Fruit fly (Drosophila melanogaster): ENCODE measurements around the gene smp-30.

smp-30 gene

dm6 chr3R:14742928-14743327, 8.1 kb downstream of the smp-30 start (continued):
- TF ChIP-seq pum (GFP tag; optimal IDR thresholded peaks at IDR 0.05): no peak
- TF ChIP-seq Neu2 (GFP tag; optimal IDR thresholded peaks at IDR 0.05; ENCODE audit: borderline replicate concordance): no peak
- TF ChIP-seq unc-4 (GFP tag; IDR thresholded peaks at IDR 0.05; ENCODE audit: partially characterized antibody): no peak
- TF ChIP-seq croc (GFP tag; conservative IDR thresholded peaks at IDR 0.05): peak; percentile 63; the same call in 2 of the 3 replicates
- TF ChIP-seq Hmr (GFP tag; optimal IDR thresholded peaks at IDR 0.05): peak; percentile 10
- no peak for TF ChIP-seq CG10321 (GFP tag; IDR thresholded peaks at IDR 0.05)
- TF ChIP-seq slou (GFP tag; optimal IDR thresholded peaks at IDR 0.05): no peak
- TF ChIP-seq gro (GFP tag; optimal IDR thresholded peaks at IDR 0.05): no peak
- TF ChIP-seq knrl (GFP tag; IDR thresholded peaks at IDR 0.05; ENCODE audit: partially characterized antibody): no peak
- TF ChIP-seq CG16779 (GFP tag; IDR thresholded peaks at IDR 0.05): no peak
- peak; percentile 64 for TF ChIP-seq stc (GFP tag; IDR thresholded peaks at IDR 0.05)
- TF ChIP-seq tll (GFP tag; optimal IDR thresholded peaks at IDR 0.05): no peak
- TF ChIP-seq emc (GFP tag; optimal IDR thresholded peaks at IDR 0.05): no peak
- TF ChIP-seq dmrt99B (tag; optimal IDR thresholded peaks at IDR 0.05): peak; percentile 67
- TF ChIP-seq CG4328 (GFP tag; optimal IDR thresholded peaks at IDR 0.05): no peak
- TF ChIP-seq CG17912 (GFP tag; optimal IDR thresholded peaks at IDR 0.05): no peak
- no peak for TF ChIP-seq Nf-YC (tag; optimal IDR thresholded peaks at IDR 0.05)
- TF ChIP-seq CG42726 (GFP tag; IDR thresholded peaks at IDR 0.05; ENCODE audit: partially characterized antibody): no peak
- TF ChIP-seq so (GFP tag; IDR thresholded peaks at IDR 0.05): no peak
- TF ChIP-seq twi (tag; optimal IDR thresholded peaks at IDR 0.05): no peak
- TF ChIP-seq CG17568 (GFP tag; optimal IDR thresholded peaks at IDR 0.05): peak; percentile 34
- TF ChIP-seq CG15073 (GFP tag; optimal IDR thresholded peaks at IDR 0.05): no peak
- no peak for TF ChIP-seq CG7928 (GFP tag; optimal IDR thresholded peaks at IDR 0.05)
- TF ChIP-seq CG13775 (GFP tag; optimal IDR thresholded peaks at IDR 0.05): no peak
- TF ChIP-seq gt (GFP tag; IDR thresholded peaks at IDR 0.05): peak; percentile 7; the same call in 1 of the 2 replicates
- TF ChIP-seq dpn (GFP tag; optimal IDR thresholded peaks at IDR 0.05): peak; percentile 38 to 46
- TF ChIP-seq ash1 (GFP tag; optimal IDR thresholded peaks at IDR 0.05): no peak
- no peak for TF ChIP-seq btn (GFP tag; optimal IDR thresholded peaks at IDR 0.05)
- TF ChIP-seq vvl (GFP tag; IDR thresholded peaks at IDR 0.05): peak; percentile 88
- TF ChIP-seq gce (GFP tag; IDR thresholded peaks at IDR 0.05): peak; percentile 81
- no peak for TF ChIP-seq CG3065 (GFP tag; optimal IDR thresholded peaks at IDR 0.05)
- TF ChIP-seq ranshi (GFP tag; IDR thresholded peaks at IDR 0.05): 0 out of 2 replicates have a peak, but pooled peaks have one; percentile 69
- TF ChIP-seq sc (optimal IDR thresholded peaks at IDR 0.05): no peak
- TF ChIP-seq sc (GFP tag; optimal IDR thresholded peaks at IDR 0.05): peak; percentile 45
- no peak for TF ChIP-seq Gsc (GFP tag; IDR thresholded peaks at IDR 0.05)
- no peak for TF ChIP-seq CG10543 (GFP tag; optimal IDR thresholded peaks at IDR 0.05)
- TF ChIP-seq exex (tag; optimal IDR thresholded peaks at IDR 0.05): no peak
- TF ChIP-seq B-H2 (GFP tag; optimal IDR thresholded peaks at IDR 0.05): no peak
- peak; percentile 33 for TF ChIP-seq Sox100B (GFP tag; optimal IDR thresholded peaks at IDR 0.05)
- no peak for TF ChIP-seq grn (GFP tag; optimal IDR thresholded peaks at IDR 0.05)
- TF ChIP-seq Six4 (GFP tag; optimal IDR thresholded peaks at IDR 0.05): peak; percentile 35
- no peak for TF ChIP-seq Doc2 (GFP tag; IDR thresholded peaks at IDR 0.05)
- TF ChIP-seq repo (GFP tag; optimal IDR thresholded peaks at IDR 0.05): no peak
- TF ChIP-seq Lim3 (GFP tag; IDR thresholded peaks at IDR 0.05): no peak
- peak; percentile 54 for TF ChIP-seq CG13424 (tag; optimal IDR thresholded peaks at IDR 0.05)
- no peak for TF ChIP-seq CG12659 (GFP tag; optimal IDR thresholded peaks at IDR 0.05)
- no peak for TF ChIP-seq da (GFP tag; optimal IDR thresholded peaks at IDR 0.05)
- no peak for TF ChIP-seq nom (GFP tag; optimal IDR thresholded peaks at IDR 0.05)
- no peak for TF ChIP-seq Oaz (GFP tag; IDR thresholded peaks at IDR 0.05)
- TF ChIP-seq CG17612 (GFP tag; IDR thresholded peaks at IDR 0.05): peak; percentile 38; the same call in 1 of the 2 replicates
- no peak for TF ChIP-seq CG11456 (GFP tag; IDR thresholded peaks at IDR 0.05)
- TF ChIP-seq CG12744 (GFP tag; optimal IDR thresholded peaks at IDR 0.05): no peak

Measured in whole organism, embryonic.